Fruit fly (Drosophila melanogaster): Measurements from ENCODE around the gene nerfin-1.

DNA sequence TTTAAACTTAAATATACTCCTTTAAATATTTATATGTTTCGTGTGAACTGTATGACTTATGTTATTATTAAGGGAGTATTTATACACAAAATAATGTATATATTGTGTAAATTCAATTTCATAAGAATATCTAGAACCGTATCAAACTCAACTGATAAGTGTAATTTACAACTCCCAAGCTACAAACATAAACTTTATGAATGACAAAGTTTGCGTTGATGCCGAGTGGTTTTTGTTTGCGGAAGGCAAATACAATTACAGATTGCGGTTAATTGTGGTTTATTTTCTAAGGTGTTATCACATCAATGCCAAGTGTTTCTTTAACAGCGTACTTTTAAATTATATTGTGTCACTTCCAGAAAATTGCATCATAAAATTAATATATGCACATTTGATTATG is 51.6 kb downstream of the nerfin-1 start:
- no peak for TF ChIP-seq CG8478 (optimal IDR thresholded peaks at IDR 0.05)
- no peak for TF ChIP-seq EcR (GFP tag; optimal IDR thresholded peaks at IDR 0.05)
- no peak for TF ChIP-seq psq (optimal IDR thresholded peaks at IDR 0.05)

Data from whole organism.